Worm (Caenorhabditis elegans): Measurements from ENCODE around the gene madd-3.

The madd-3 gene

DNA sequence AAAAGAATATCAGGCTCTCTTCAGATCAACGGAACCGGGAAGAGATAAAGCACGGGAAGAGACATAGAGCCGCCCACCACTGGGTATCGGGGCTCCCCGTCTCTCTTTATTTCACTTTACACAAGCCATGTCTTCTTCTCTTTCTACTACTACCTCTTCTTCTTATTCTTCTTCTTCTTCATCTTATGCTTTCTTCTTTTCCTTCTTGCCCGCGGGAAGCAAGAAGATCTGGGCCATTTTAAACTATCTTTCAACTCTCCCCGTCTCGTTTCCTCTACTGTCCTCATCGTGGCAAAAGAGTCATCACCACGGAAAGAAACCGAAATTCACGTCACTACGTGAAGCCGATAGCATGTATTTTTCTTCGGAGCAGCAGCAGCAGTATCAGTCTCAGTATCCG lies 3.8 kb downstream of the madd-3 start:
- TF ChIP-seq unc-62 (GFP tag; optimal IDR thresholded peaks at IDR 0.05) (peak; percentile 49), sptf-1 (tag; optimal IDR thresholded peaks at IDR 0.05) (no peak), hlh-1 (tag; optimal IDR thresholded peaks at IDR 0.05) (peak; percentile 18), zip-8 (tag; optimal IDR thresholded peaks at IDR 0.05) (no peak), nhr-76 (tag; optimal IDR thresholded peaks at IDR 0.05) (no peak), nhr-237 (tag; optimal IDR thresholded peaks at IDR 0.05) (no peak), nhr-28 (tag; optimal IDR thresholded peaks at IDR 0.05) (no peak), blmp-1 (tag; optimal IDR thresholded peaks at IDR 0.05) (no peak), unc-120 (tag; optimal IDR thresholded peaks at IDR 0.05; ENCODE audit: poor library complexity, severe bottlenecking) (peak; percentile 93), lsy-2 (tag; optimal IDR thresholded peaks at IDR 0.05) (peak; percentile 1), mls-2 (tag; optimal IDR thresholded peaks at IDR 0.05) (no peak)

DNA sequence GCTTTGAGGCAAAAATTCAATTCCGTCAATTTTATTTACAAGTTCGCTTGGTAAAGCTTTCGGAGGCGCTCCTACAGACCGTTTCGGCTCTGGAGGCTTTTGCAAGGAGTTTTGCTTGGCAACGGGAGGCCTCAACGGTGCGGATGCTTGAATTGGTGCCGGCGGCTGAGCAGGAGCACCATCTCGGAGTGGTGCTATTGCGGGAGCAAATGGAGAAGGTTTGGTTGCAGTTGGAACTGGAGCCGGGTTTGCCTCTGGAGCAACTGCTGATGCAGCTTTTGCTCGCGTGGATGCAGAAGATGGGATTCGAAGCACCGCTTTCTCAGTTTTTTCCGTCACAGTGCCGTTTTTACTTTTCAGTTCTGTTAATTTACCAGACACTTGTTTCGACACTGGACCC lies 6.5 kb downstream of the madd-3 start:
- TF ChIP-seq M03D4.4 (tag; optimal IDR thresholded peaks at IDR 0.05) (no peak), nhr-76 (tag; optimal IDR thresholded peaks at IDR 0.05) (no peak), unc-39 (tag; optimal IDR thresholded peaks at IDR 0.05) (no peak), unc-120 (tag; optimal IDR thresholded peaks at IDR 0.05; ENCODE audit: poor library complexity, severe bottlenecking) (no peak), flh-1 (GFP tag; optimal IDR thresholded peaks at IDR 0.05) (no peak), lin-13 (tag; optimal IDR thresholded peaks at IDR 0.05) (no peak), snpc-4 (tag; optimal IDR thresholded peaks at IDR 0.05) (no peak), sem-2 (GFP tag; optimal IDR thresholded peaks at IDR 0.05) (no peak)

DNA sequence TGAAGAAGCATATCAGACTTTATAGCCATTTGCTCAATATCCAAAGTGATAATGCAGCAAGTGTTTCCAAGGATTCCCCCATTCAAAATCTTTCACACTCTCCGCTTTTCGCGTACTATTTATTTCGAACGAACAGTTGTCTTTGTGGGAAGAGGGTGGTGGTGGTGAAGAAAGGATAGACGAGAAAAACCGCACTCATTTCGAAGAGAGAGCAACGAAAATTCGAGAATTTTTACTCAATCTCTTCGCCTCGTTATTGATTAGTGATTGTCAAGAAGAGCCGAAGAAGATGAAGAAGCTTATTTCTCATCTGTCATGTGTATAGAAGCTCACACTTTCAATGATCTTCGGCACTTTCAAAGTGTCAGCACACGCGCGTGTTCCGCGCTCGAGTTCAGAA lies 8.6 kb downstream of the madd-3 start:
- TF ChIP-seq lsy-2 (tag; optimal IDR thresholded peaks at IDR 0.05) (no peak), pha-4 (tag; optimal IDR thresholded peaks at IDR 0.05) (no peak), drap-1 (GFP tag; optimal IDR thresholded peaks at IDR 0.05) (peak; percentile 9), ham-2 (GFP tag; optimal IDR thresholded peaks at IDR 0.05) (no peak), unc-120 (tag; optimal IDR thresholded peaks at IDR 0.05; ENCODE audit: poor library complexity, severe bottlenecking) (peak; percentile 85), hlh-1 (tag; optimal IDR thresholded peaks at IDR 0.05) (peak; percentile 98), unc-62 (GFP tag; optimal IDR thresholded peaks at IDR 0.05) (peak; percentile 82)

DNA sequence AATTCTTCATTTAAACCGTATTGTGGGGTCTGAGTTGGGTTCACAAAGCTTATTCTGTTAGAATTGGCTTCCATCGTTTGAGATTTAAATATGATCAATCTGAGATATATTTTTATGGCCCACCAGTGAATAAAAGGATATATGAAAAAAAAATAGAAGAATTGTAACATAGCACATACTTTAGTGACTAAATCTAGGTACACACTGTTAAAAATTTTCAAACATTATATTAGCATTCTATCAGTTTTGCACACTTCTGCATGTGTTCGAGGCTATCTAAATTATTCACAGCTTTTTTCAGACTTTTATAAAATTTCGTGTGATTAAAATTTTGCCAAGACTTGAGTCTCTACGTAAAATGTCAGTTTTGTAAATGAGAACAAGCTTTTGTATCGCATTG lies 14.9 kb downstream of the madd-3 start, which contains the start of gene E02H4.2:
TSS of gene E02H4.2 (minus strand) at position 101 of the 400 bp plus-strand sequence.
- TF ChIP-seq nhr-28 (tag; optimal IDR thresholded peaks at IDR 0.05) = no peak
- no peak for TF ChIP-seq mls-2 (tag; optimal IDR thresholded peaks at IDR 0.05)
- TF ChIP-seq mep-1 (tag; optimal IDR thresholded peaks at IDR 0.05) = no peak
- TF ChIP-seq unc-120 (tag; optimal IDR thresholded peaks at IDR 0.05; ENCODE audit: poor library complexity, severe bottlenecking) = no peak

DNA sequence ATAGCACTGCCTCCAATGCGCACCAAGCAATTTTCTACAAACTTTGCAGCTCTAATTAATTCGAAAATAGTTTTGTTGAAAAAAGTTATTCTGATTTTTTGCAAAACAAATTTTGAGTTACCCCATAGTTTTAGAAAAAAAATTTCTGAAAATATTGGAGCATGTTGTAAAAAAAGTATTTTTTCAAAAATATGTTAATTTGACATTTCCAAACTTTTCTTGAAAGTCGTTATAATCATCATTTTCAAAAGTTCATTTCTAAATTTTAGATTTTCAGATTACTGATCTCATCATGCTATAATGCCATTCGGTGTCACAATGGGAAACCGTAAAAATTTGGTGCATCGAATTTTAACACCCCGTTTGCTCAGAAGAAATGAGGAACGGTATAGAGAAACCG lies 28.7 kb downstream of the madd-3 start, which contains the start of gene del-1:
TSS of gene del-1 (plus strand) at position 301 of the 400 bp plus-strand sequence.
- TF ChIP-seq zip-8 (tag; optimal IDR thresholded peaks at IDR 0.05) (no peak), mab-5 (tag; optimal IDR thresholded peaks at IDR 0.05) (no peak), elt-1 (tag; optimal IDR thresholded peaks at IDR 0.05; ENCODE audit: borderline replicate concordance, insufficient read depth) (no peak), nhr-237 (tag; optimal IDR thresholded peaks at IDR 0.05) (no peak), lsy-2 (tag; optimal IDR thresholded peaks at IDR 0.05) (no peak), flh-1 (GFP tag; optimal IDR thresholded peaks at IDR 0.05) (no peak)

DNA sequence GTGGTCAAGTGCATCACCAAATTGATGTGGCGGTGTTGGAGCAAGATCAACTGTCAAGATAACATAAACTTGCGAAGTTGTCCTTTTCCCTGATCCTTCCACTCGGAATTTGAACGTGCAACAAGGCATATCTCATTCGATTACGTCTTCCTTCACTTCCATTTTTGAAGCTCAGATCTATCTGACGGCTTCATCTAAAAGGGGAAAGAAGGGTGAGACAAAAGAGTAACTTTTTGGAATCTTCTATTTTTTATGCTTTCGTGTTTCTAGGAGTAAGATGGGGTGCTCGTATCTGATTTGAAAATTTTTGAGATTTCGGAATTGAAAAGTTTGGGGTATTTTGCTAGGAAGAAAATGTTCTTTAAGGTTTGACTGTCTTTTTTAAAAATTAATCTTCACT lies 29.3 kb downstream of the madd-3 start:
- TF ChIP-seq nhr-76 (tag; optimal IDR thresholded peaks at IDR 0.05) = no peak
- no peak for TF ChIP-seq snpc-4 (tag; optimal IDR thresholded peaks at IDR 0.05)

DNA sequence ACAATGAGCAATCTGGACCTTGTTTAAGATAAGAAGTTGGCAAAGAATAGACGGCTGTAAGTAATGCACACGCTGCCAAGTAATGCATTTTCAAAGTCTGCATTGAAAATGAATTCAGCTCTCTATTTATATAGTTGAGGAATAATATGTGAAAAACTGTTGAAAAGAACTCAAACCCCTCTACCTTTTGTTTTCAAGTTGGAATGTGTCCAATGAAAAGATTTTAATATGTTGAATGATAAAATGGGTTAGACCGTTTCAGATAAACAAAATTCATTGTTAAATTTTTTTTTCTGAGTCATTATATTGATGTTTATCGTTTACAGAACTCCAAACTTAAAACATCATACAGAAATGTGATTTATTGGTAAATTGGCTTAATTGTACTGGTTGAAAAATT lies 33.0 kb downstream of the madd-3 start, which contains the start of gene E02H4.8:
TSS of gene E02H4.8 (minus strand) at position 101 of the 400 bp plus-strand sequence.
- no peak for TF ChIP-seq nhr-2 (tag; optimal IDR thresholded peaks at IDR 0.05)
- TF ChIP-seq nhr-28 (tag; optimal IDR thresholded peaks at IDR 0.05) = no peak
- TF ChIP-seq lsy-2 (tag; optimal IDR thresholded peaks at IDR 0.05) = no peak
- no peak for TF ChIP-seq drap-1 (GFP tag; optimal IDR thresholded peaks at IDR 0.05)

DNA sequence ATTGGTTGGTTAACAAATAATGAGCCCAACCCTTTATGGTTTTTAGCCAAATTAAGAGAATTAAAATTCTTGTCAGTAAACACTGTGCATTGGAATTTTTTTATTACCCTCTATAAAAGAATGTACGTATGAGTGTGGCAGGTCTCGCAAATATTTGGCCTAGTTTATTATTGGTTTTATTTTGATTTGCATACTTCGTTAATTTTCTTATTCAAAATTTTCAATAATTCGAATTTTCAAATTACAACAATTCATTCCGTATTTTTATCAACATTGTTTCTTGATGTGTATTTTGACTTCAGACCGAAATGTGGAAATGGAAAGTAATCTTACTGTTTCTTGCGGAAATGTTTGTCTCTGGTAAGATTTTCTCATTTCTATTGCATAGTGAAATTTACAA lies 38.8 kb downstream of the madd-3 start, which contains the start of gene E02H4.4:
TSS of gene E02H4.4 (plus strand) at position 301 of the 400 bp plus-strand sequence.
- no peak for TF ChIP-seq tbx-8 (GFP tag; optimal IDR thresholded peaks at IDR 0.05)
- TF ChIP-seq lin-13 (tag; optimal IDR thresholded peaks at IDR 0.05) = no peak
- TF ChIP-seq mab-5 (tag; optimal IDR thresholded peaks at IDR 0.05) = no peak
- TF ChIP-seq lsy-2 (tag; optimal IDR thresholded peaks at IDR 0.05) = no peak
- no peak for TF ChIP-seq mep-1 (tag; optimal IDR thresholded peaks at IDR 0.05)
- no peak for TF ChIP-seq pha-4 (tag; optimal IDR thresholded peaks at IDR 0.05)
- TF ChIP-seq unc-120 (tag; optimal IDR thresholded peaks at IDR 0.05; ENCODE audit: poor library complexity, severe bottlenecking) = no peak
